Worm (Caenorhabditis elegans): Measurements from ENCODE around the gene C14B4.2.

The C14B4.2 gene

ce11 chrV:19377014-19377494, 14.6 kb upstream of the C14B4.2 start, which contains the start of gene nceh-1:
Gene nceh-1 (plus strand): TSS chrV:19377444.
- TF ChIP-seq nhr-77 (tag; optimal IDR thresholded peaks at IDR 0.05) (peak; percentile 30), ces-1 (GFP tag; optimal IDR thresholded peaks at IDR 0.05) (no peak), dmd-6 (GFP tag; IDR thresholded peaks at IDR 0.05) (no peak), ceh-28 (tag; optimal IDR thresholded peaks at IDR 0.05) (no peak), unc-39 (tag; optimal IDR thresholded peaks at IDR 0.05) (no peak), mxl-2 (GFP tag; conservative IDR thresholded peaks at IDR 0.05) (no peak), daf-16 (GFP tag; optimal IDR thresholded peaks at IDR 0.05) (no peak), daf-16 (tag; optimal IDR thresholded peaks at IDR 0.05) (peak; percentile 99), aha-1 (tag) (no peak), F49E8.2 (tag; optimal IDR thresholded peaks at IDR 0.05; ENCODE audit: borderline replicate concordance) (no peak), dve-1 (tag; optimal IDR thresholded peaks at IDR 0.05; ENCODE audit: insufficient read depth) (peak; percentile 68), unc-62 (GFP tag; optimal IDR thresholded peaks at IDR 0.05 in 1 of 2) (no peak), unc-62 (tag; optimal IDR thresholded peaks at IDR 0.05) (no peak), spr-3 (GFP tag; optimal IDR thresholded peaks at IDR 0.05) (no peak), zip-2 (tag; optimal IDR thresholded peaks at IDR 0.05) (no peak), madf-9 (GFP tag; conservative IDR thresholded peaks at IDR 0.05) (no peak), rbr-2 (tag; optimal IDR thresholded peaks at IDR 0.05) (no peak), ceh-32 (tag; optimal IDR thresholded peaks at IDR 0.05; ENCODE audit: poor library complexity) (no peak), duxl-1 (tag; optimal IDR thresholded peaks at IDR 0.05; ENCODE audit: poor library complexity) (no peak), mdt-29 (GFP tag; IDR thresholded peaks at IDR 0.05) (no peak), mep-1 (tag; optimal IDR thresholded peaks at IDR 0.05) (peak; percentile 25), lsy-2 (tag; optimal IDR thresholded peaks at IDR 0.05) (no peak), snpc-4 (tag; optimal IDR thresholded peaks at IDR 0.05) (no peak), pqm-1 (tag; optimal IDR thresholded peaks at IDR 0.05) (peak; percentile 28), nhr-28 (tag; optimal IDR thresholded peaks at IDR 0.05) (peak; percentile 47)

DNA sequence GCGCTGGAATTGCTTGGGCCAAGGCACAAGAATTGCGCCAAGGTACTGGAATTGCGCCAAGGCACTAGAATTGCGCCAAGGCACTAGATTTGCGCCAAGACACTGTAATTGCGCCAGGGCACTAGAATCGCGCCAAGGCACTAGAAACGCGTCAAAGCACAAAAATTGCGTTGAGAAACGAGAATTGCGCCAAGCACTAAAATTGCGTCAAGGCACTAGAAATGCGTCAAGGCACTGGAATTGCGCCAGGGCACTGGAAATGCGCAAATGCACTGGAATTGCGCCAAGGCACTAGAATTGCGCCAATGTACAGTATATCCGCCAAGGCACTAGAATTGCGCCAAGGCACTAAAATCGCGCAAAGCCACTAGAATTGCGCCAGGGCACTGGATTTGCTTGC, 9.3 kb upstream of the C14B4.2 start:
- no peak for TF ChIP-seq ceh-32 (tag; optimal IDR thresholded peaks at IDR 0.05; ENCODE audit: poor library complexity)

DNA sequence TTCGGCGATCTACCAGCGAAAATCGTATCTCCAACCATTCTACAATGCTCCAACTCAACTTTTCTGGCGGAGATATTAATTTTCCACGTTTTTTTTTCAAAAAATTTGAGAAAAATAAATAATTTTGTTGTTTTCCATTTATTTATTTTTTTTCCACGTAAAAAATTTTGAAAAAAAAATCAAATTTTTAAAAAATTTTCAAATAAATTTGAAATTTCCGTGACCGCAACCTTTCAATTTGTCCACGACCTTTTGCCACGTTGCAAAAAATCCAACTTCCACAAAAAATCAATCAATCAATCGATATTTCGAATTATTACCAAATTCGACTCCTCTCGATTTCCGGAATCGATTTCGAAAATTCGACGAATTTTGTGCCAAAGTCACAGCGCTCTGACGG, 8.8 kb upstream of the C14B4.2 start, which contains the start of gene Y43F8A.2:
Gene Y43F8A.2, plus strand, starts transcription at position 301 of the 400 bp plus-strand sequence.
- TF ChIP-seq mxl-3 (GFP tag; optimal IDR thresholded peaks at IDR 0.05), result no peak
- no peak for TF ChIP-seq F37D6.2 (tag; optimal IDR thresholded peaks at IDR 0.05)
- TF ChIP-seq D1046.2 (GFP tag; IDR thresholded peaks at IDR 0.05), result no peak
- TF ChIP-seq unc-62 (GFP tag; optimal IDR thresholded peaks at IDR 0.05 in 1 of 2), result no peak
- no peak for TF ChIP-seq unc-62 (tag; optimal IDR thresholded peaks at IDR 0.05)
- TF ChIP-seq zip-11 (GFP tag; IDR thresholded peaks at IDR 0.05), result no peak
- no peak for TF ChIP-seq zag-1 (tag; optimal IDR thresholded peaks at IDR 0.05)
- TF ChIP-seq ztf-11 (tag; optimal IDR thresholded peaks at IDR 0.05), result no peak
- no peak for TF ChIP-seq lin-38 (GFP tag; IDR thresholded peaks at IDR 0.05)
- no peak for TF ChIP-seq ztf-7 (tag; optimal IDR thresholded peaks at IDR 0.05)
- no peak for TF ChIP-seq T20F7.1 (GFP tag; optimal IDR thresholded peaks at IDR 0.05)
- no peak for TF ChIP-seq F10B5.3 (tag; optimal IDR thresholded peaks at IDR 0.05)
- TF ChIP-seq hlh-30 (tag; optimal IDR thresholded peaks at IDR 0.05; ENCODE audit: insufficient read depth), result no peak
- no peak for TF ChIP-seq vab-7 (GFP tag; IDR thresholded peaks at IDR 0.05)
- no peak for TF ChIP-seq nhr-77 (tag; optimal IDR thresholded peaks at IDR 0.05)
- no peak for TF ChIP-seq Y105C5A.15 (GFP tag; IDR thresholded peaks at IDR 0.05)
- TF ChIP-seq pha-4 (GFP tag; IDR thresholded peaks at IDR 0.05), result no peak
- TF ChIP-seq pha-4 (tag; optimal IDR thresholded peaks at IDR 0.05), result no peak
